Worm (Caenorhabditis elegans): ENCODE data around the gene vps-35.
A peak's percentile ranks its signal among the peaks of the same experiment; 100 is the strongest.

- TF ChIP-seq ceh-9 (tag; optimal IDR thresholded peaks at IDR 0.05) (no peak), hmg-11 (tag; optimal IDR thresholded peaks at IDR 0.05) (no peak), aly-2 (tag; optimal IDR thresholded peaks at IDR 0.05) (no peak), tbx-2 (tag; optimal IDR thresholded peaks at IDR 0.05) (no peak), ceh-28 (tag; optimal IDR thresholded peaks at IDR 0.05) (no peak), pha-4 (tag; optimal IDR thresholded peaks at IDR 0.05) (peak; percentile 88)
Observed at ce11 chrII:5874130-5874529, 33.5 kb upstream of the vps-35 start.

Measured in whole organism, L3 larva.